Worm (Caenorhabditis elegans): ENCODE results near the gene nspb-3.

nspb-3 gene

DNA sequence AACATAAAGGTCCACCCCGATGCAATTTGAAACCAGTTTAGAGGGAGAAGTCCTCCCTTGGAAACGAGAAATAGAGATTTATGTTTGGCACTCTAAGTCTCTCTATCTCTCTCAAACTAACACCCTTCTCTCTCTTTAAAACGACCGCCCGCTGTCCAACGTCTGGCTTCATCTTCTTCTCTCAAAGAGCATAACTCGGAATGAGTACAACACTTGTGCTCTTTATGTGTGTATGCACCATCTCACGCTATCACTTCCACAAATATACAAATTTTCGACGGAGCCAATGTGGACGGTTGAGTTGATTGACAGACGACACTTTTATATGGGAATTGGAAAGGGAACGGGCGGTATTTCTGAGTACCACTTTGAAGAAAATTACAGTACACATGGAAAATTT, 20.4 kb downstream of the nspb-3 start (continued):
- no peak for TF ChIP-seq spr-3 (GFP tag; optimal IDR thresholded peaks at IDR 0.05)
- peak; percentile 67 for TF ChIP-seq dve-1 (tag; optimal IDR thresholded peaks at IDR 0.05; ENCODE audit: insufficient read depth)

DNA sequence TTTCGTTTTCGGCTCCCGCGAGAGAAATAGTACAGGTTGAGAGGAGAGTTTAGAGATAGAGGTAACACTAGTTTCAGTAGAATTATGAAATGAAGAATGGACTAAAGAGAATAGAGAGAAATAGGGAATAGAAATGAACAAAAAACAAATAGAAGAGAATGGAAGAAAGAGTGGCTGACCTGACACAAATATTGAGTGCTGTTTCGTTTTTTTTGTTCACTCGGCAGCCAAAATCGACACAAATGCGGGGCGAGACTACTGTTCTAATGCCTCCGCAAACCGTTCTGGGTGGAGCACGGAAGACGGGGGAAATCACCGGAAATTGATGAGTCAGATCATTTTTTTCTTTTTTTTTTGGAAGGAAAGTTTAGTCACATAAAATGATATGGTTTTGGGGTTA, 22.1 kb downstream of the nspb-3 start:
- TF ChIP-seq nhr-237 (tag; optimal IDR thresholded peaks at IDR 0.05) (no peak), nhr-28 (tag; optimal IDR thresholded peaks at IDR 0.05) (peak; percentile 10), jun-1 (tag; optimal IDR thresholded peaks at IDR 0.05) (no peak), spr-1 (tag; optimal IDR thresholded peaks at IDR 0.05) (no peak), nhr-11 (tag; optimal IDR thresholded peaks at IDR 0.05) (no peak), aha-1 (tag) (peak; percentile 42)

DNA sequence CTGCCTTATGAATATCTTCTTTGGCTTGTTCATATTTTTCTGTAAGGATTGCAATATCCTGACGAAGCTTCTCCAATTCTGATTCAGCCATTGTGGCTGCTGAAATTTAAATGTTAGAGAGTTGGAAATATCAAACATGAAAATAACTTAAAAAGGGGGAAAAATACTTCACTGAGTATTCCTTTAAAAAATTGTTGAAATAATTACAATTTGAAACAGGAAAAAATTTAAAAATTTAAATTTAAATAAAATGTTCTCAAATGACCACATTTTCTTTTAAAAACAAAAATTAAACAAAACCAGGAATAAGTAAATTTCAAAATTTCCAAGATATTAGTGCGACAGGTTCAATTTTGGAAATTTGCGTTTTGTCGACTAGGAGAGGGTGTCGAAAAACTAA, 22.5 kb downstream of the nspb-3 start, which contains the start of gene bicd-1:
Gene bicd-1 (minus strand): TSS at position 101 of the 400 bp plus-strand sequence.
- no peak for TF ChIP-seq arid-1 (GFP tag; conservative IDR thresholded peaks at IDR 0.05)
- TF ChIP-seq unc-130 (GFP tag; optimal IDR thresholded peaks at IDR 0.05) = no peak
- no peak for TF ChIP-seq ZK337.2 (GFP tag; IDR thresholded peaks at IDR 0.05)
- no peak for TF ChIP-seq zip-2 (tag; optimal IDR thresholded peaks at IDR 0.05)
- TF ChIP-seq ztf-11 (tag; optimal IDR thresholded peaks at IDR 0.05) = no peak
- no peak for TF ChIP-seq F37D6.2 (tag; optimal IDR thresholded peaks at IDR 0.05)
- no peak for TF ChIP-seq zag-1 (tag; optimal IDR thresholded peaks at IDR 0.05)
- TF ChIP-seq F26F4.8 (GFP tag; conservative IDR thresholded peaks at IDR 0.05) = no peak
- no peak for TF ChIP-seq fos-1 (tag; optimal IDR thresholded peaks at IDR 0.05)
- no peak for TF ChIP-seq vab-7 (GFP tag; IDR thresholded peaks at IDR 0.05)
- no peak for TF ChIP-seq T26A8.4 (GFP tag; IDR thresholded peaks at IDR 0.05)
- TF ChIP-seq hif-1 (tag; optimal IDR thresholded peaks at IDR 0.05) = no peak
- no peak for TF ChIP-seq ceh-44 (GFP tag; IDR thresholded peaks at IDR 0.05)
- no peak for TF ChIP-seq tag-97 (GFP tag; IDR thresholded peaks at IDR 0.05)

DNA sequence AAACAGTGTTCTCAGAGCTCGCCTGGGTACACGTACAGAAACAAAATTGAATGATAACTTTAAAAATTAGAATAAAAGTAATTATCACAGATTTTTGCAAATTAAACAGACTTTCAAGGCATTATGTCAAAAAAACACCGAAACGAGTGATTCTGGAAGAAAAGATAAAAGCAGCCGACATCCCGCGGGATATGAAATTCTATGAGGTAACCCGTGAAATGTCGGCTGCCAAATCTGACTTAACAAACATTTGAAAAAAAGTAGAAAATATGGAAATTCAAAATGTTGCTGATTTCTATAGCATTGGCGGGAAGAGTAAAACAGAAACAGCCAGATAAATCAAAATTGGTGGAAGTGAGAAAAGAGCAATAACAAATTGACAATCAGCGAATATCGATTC, 29.2 kb downstream of the nspb-3 start:
- TF ChIP-seq hif-1 (tag; optimal IDR thresholded peaks at IDR 0.05) = no peak
- TF ChIP-seq lsy-2 (tag; optimal IDR thresholded peaks at IDR 0.05) = no peak
- TF ChIP-seq nhr-237 (tag; optimal IDR thresholded peaks at IDR 0.05) = no peak
- TF ChIP-seq lin-15B (tag; optimal IDR thresholded peaks at IDR 0.05) = no peak
- no peak for TF ChIP-seq ceh-82 (tag; optimal IDR thresholded peaks at IDR 0.05)
- no peak for TF ChIP-seq dve-1 (tag; optimal IDR thresholded peaks at IDR 0.05; ENCODE audit: insufficient read depth)
- TF ChIP-seq ZK546.5 (tag; optimal IDR thresholded peaks at IDR 0.05) = no peak
- no peak for TF ChIP-seq madf-9 (GFP tag; conservative IDR thresholded peaks at IDR 0.05)
- TF ChIP-seq nhr-76 (tag; optimal IDR thresholded peaks at IDR 0.05) = no peak
- no peak for TF ChIP-seq sdz-12 (GFP tag; optimal IDR thresholded peaks at IDR 0.05)
- no peak for TF ChIP-seq egl-43 (GFP tag; IDR thresholded peaks at IDR 0.05)
- TF ChIP-seq zfp-3 (GFP tag; conservative IDR thresholded peaks at IDR 0.05) = no peak
- TF ChIP-seq daf-19 (GFP tag; conservative IDR thresholded peaks at IDR 0.05) = no peak

DNA sequence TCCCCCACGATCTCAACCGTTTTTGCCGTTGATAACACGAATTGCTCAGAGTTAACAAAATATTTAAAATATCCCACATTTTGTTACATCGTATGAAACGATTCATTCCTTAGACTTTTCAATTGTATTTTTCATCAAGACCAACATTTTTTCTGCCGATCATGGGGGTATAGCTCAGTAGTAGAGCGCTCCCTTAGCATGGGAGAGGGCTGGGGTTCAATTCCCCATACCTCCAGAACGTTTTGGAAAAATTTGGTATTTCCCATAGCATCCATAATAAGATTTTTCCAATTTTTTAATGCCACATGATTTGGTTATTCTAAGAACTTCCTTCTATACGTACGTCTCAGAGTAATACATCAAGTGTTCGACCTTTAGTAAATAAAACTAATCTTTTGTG, 32.7 kb downstream of the nspb-3 start:
- no peak for TF ChIP-seq spr-1 (tag; optimal IDR thresholded peaks at IDR 0.05)
- TF ChIP-seq unc-62 (GFP tag; optimal IDR thresholded peaks at IDR 0.05 in 1 of 2) = peak in 1 of 2 experiments; percentile 50
- TF ChIP-seq unc-62 (tag; optimal IDR thresholded peaks at IDR 0.05) = no peak
- 0 out of 2 replicates have a peak, but pooled peaks have one; percentile 62 for TF ChIP-seq snpc-1.2 (GFP tag; IDR thresholded peaks at IDR 0.05)

Data from whole organism, L4 larva.